Fruit fly (Drosophila melanogaster) whole organism, embryonic: ENCODE data around the gene Fum1.

Experiments
- ATbp ChIP-seq: fragments of 200-800 bp; sonication (Bioruptor generic); optimal IDR thresholded peaks from 2 replicates; lab custom pipeline; 2017; ENCODE audit warnings: missing biosample characterization, mild to moderate bottlenecking, missing genetic modification characterization, missing genetic modification reagents
- Bteb2 ChIP-seq: fragments of 200-800 bp; sonication (Bioruptor generic); optimal IDR thresholded peaks from 2 replicates; lab custom pipeline; 2016; ENCODE audit warnings: missing biosample characterization, missing genetic modification characterization
- CG10462 ChIP-seq: fragments of 200-800 bp; sonication (Bioruptor generic); optimal IDR thresholded peaks from 2 replicates; lab custom pipeline; 2016; ENCODE audit warnings: missing biosample characterization, missing genetic modification characterization
- CG11085 ChIP-seq: fragments of 200-800 bp; sonication (Bioruptor generic); IDR thresholded peaks from 2 replicates; pipeline ENCODE4 v1.3.6; 2022; ENCODE audit warnings: missing biosample characterization, missing genetic modification characterization
- CG11398 ChIP-seq: fragments of 200-800 bp; sonication (Bioruptor generic); optimal IDR thresholded peaks from 2 replicates; lab custom pipeline; 2016; ENCODE audit warnings: missing biosample characterization, missing genetic modification characterization
- CG11723 ChIP-seq: fragments of 200-800 bp; sonication (Bioruptor generic); optimal IDR thresholded peaks from 2 replicates; lab custom pipeline; 2017; ENCODE audit warnings: missing biosample characterization, mild to moderate bottlenecking, missing genetic modification characterization
- CG12071 ChIP-seq: fragments of 200-800 bp; sonication (Bioruptor generic); optimal IDR thresholded peaks from 3 replicates; lab custom pipeline; 2018; ENCODE audit warnings: missing biosample characterization, mild to moderate bottlenecking, missing genetic modification characterization
- CG12391 ChIP-seq: fragments of 200-800 bp; sonication (Bioruptor generic); optimal IDR thresholded peaks from 3 replicates; lab custom pipeline; 2018; ENCODE audit warnings: missing biosample characterization, mild to moderate bottlenecking, missing genetic modification characterization, moderate library complexity
- CG12769 ChIP-seq: fragments of 200-800 bp; sonication (Bioruptor generic); optimal IDR thresholded peaks from 2 replicates; lab custom pipeline; 2019; ENCODE audit warnings: missing biosample characterization, mild to moderate bottlenecking, missing genetic modification characterization, moderate library complexity
- CG1529 ChIP-seq: fragments of 200-800 bp; sonication (Bioruptor generic); optimal IDR thresholded peaks from 3 replicates; lab custom pipeline; 2018; ENCODE audit warnings: missing biosample characterization, missing genetic modification characterization
- CG16779 ChIP-seq: fragments of 200-800 bp; sonication (Bioruptor generic); IDR thresholded peaks from 2 replicates; pipeline ENCODE4 v1.3.6; 2022; ENCODE audit warnings: missing biosample characterization, missing genetic modification characterization
- CG16815 ChIP-seq: fragments of 200-800 bp; sonication (Bioruptor generic); optimal IDR thresholded peaks from 3 replicates; lab custom pipeline; 2017; ENCODE audit warnings: missing biosample characterization, mild to moderate bottlenecking, missing genetic modification characterization
- CG17186 ChIP-seq: fragments of 200-800 bp; sonication (Bioruptor generic); optimal IDR thresholded peaks from 3 replicates; lab custom pipeline; 2017; ENCODE audit warnings: missing biosample characterization, missing genetic modification reagents, missing genetic modification characterization
- CG2199 ChIP-seq: fragments of 200-800 bp; sonication (Bioruptor generic); IDR thresholded peaks from 3 replicates; pipeline ENCODE4 v1.3.6; 2022; ENCODE audit warnings: missing biosample characterization, missing genetic modification characterization
- CG34422 ChIP-seq: fragments of 200-800 bp; sonication (Bioruptor generic); IDR thresholded peaks from 3 replicates; pipeline ENCODE4 v1.3.6; 2022; ENCODE audit warnings: missing biosample characterization, missing genetic modification characterization
- CG4820 ChIP-seq: fragments of 200-800 bp; sonication (Bioruptor generic); optimal IDR thresholded peaks from 3 replicates; lab custom pipeline; 2016; ENCODE audit warnings: missing biosample characterization, missing genetic modification characterization
- CG5180 ChIP-seq: fragments of 200-800 bp; sonication (Bioruptor generic); optimal IDR thresholded peaks from 3 replicates; lab custom pipeline; 2017; ENCODE audit warnings: missing biosample characterization, missing genetic modification characterization, mild to moderate bottlenecking, moderate library complexity, missing genetic modification reagents
- CG6683 ChIP-seq: fragments of 200-800 bp; sonication (Bioruptor generic); optimal IDR thresholded peaks from 2 replicates; lab custom pipeline; 2017; ENCODE audit warnings: missing biosample characterization, mild to moderate bottlenecking, missing genetic modification characterization, missing genetic modification reagents
- CG6791 ChIP-seq: fragments of 200-800 bp; sonication (Bioruptor generic); IDR thresholded peaks from 3 replicates; pipeline ENCODE4 v1.3.6; 2022; ENCODE audit warnings: missing biosample characterization, missing genetic modification characterization; ENCODE audit not compliant: partially characterized antibody
- CG7357 ChIP-seq: fragments of 200-800 bp; sonication (Bioruptor generic); IDR thresholded peaks from 3 replicates; pipeline ENCODE4 v1.3.6; 2022; ENCODE audit warnings: missing biosample characterization, missing genetic modification characterization
- CG7556 ChIP-seq: fragments of 200-800 bp; sonication (Bioruptor generic); optimal IDR thresholded peaks from 2 replicates; lab custom pipeline; 2017; ENCODE audit warnings: missing biosample characterization, mild to moderate bottlenecking, missing genetic modification characterization
- CG9215 ChIP-seq: fragments of 200-800 bp; sonication (Bioruptor generic); IDR thresholded peaks from 2 replicates; pipeline ENCODE4 v1.3.6; 2022; ENCODE audit warnings: missing biosample characterization, missing genetic modification characterization
- Dfd ChIP-seq, 2 experiments: fragments of >200 bp; optimal IDR thresholded peaks; 2 replicates each; lab custom pipeline; 2017; ENCODE audit warnings: missing biosample characterization in 2 of 2, missing genetic modification characterization in 2 of 2
- Doc2 ChIP-seq: fragments of 200-800 bp; sonication (Bioruptor generic); IDR thresholded peaks from 2 replicates; pipeline ENCODE4 v1.3.6; 2022; ENCODE audit warnings: missing biosample characterization, missing genetic modification characterization
- Dp ChIP-seq: fragments of 200-800 bp; sonication (Bioruptor generic); optimal IDR thresholded peaks from 2 replicates; lab custom pipeline; 2018; ENCODE audit warnings: missing biosample characterization, mild to moderate bottlenecking, missing genetic modification characterization, moderate library complexity
- HLH54F ChIP-seq: fragments of 200-800 bp; sonication (Bioruptor generic); optimal IDR thresholded peaks from 3 replicates; lab custom pipeline; 2016; ENCODE audit warnings: missing biosample characterization, missing genetic modification characterization
- Kr ChIP-seq: fragments of 200-800 bp; sonication (Bioruptor generic); optimal IDR thresholded peaks from 2 replicates; lab custom pipeline; 2017; ENCODE audit warnings: missing biosample characterization, mild to moderate bottlenecking, missing genetic modification characterization
- MESR4 ChIP-seq: fragments of 200-800 bp; sonication (Bioruptor generic); optimal IDR thresholded peaks from 2 replicates; lab custom pipeline; 2018; ENCODE audit warnings: missing biosample characterization, mild to moderate bottlenecking, missing genetic modification characterization, moderate library complexity
- Max ChIP-seq: fragments of 200-800 bp; sonication (Bioruptor generic); optimal IDR thresholded peaks from 2 replicates; lab custom pipeline; 2016; ENCODE audit warnings: missing biosample characterization, mild to moderate bottlenecking, missing genetic modification characterization
- Mes4 ChIP-seq: fragments of 200-800 bp; sonication (Bioruptor generic); optimal IDR thresholded peaks from 2 replicates; lab custom pipeline; 2016; ENCODE audit warnings: missing biosample characterization, missing genetic modification characterization
- Nf-YA ChIP-seq: fragments of 200-800 bp; sonication (Bioruptor generic); IDR thresholded peaks from 2 replicates; pipeline ENCODE4 v1.3.6; 2022; ENCODE audit warnings: missing biosample characterization, missing genetic modification characterization
- YL-1 ChIP-seq: fragments of 200-800 bp; sonication (Bioruptor generic); optimal IDR thresholded peaks from 3 replicates; lab custom pipeline; 2017; ENCODE audit warnings: missing biosample characterization, mild to moderate bottlenecking, missing genetic modification characterization
- ato ChIP-seq: fragments of 200-800 bp; sonication (Bioruptor generic); IDR thresholded peaks from 2 replicates; pipeline ENCODE4 v1.3.6; 2022; ENCODE audit warnings: missing biosample characterization, missing genetic modification characterization; ENCODE audit not compliant: partially characterized antibody
- bab2 ChIP-seq: fragments of 200-800 bp; sonication (Bioruptor generic); optimal IDR thresholded peaks from 2 replicates; lab custom pipeline; 2016; ENCODE audit warnings: missing biosample characterization, missing genetic modification characterization
- cg ChIP-seq: fragments of 200-800 bp; sonication (Bioruptor generic); optimal IDR thresholded peaks from 3 replicates; lab custom pipeline; 2019; ENCODE audit warnings: missing biosample characterization, mild to moderate bottlenecking, missing genetic modification characterization, moderate library complexity
- dmrt99B ChIP-seq: fragments of 200-800 bp; sonication (Bioruptor generic); optimal IDR thresholded peaks from 2 replicates; lab custom pipeline; 2018; ENCODE audit warnings: missing biosample characterization, mild to moderate bottlenecking, missing genetic modification characterization, moderate library complexity
- dpn ChIP-seq, 2 experiments: fragments of 200-800 bp; sonication (Bioruptor generic); optimal IDR thresholded peaks; 3 replicates each; lab custom pipeline; 2016; ENCODE audit warnings: missing biosample characterization in 2 of 2, missing genetic modification characterization in 2 of 2
- eve ChIP-seq, 2 experiments: fragments of >200 bp; optimal IDR thresholded peaks; 2 replicates each; lab custom pipeline; 2017; ENCODE audit warnings: missing biosample characterization in 2 of 2, missing genetic modification characterization in 2 of 2
- gt ChIP-seq: fragments of 200-800 bp; sonication (Bioruptor generic); IDR thresholded peaks from 2 replicates; pipeline ENCODE4 v1.3.6; 2022; ENCODE audit warnings: missing biosample characterization, missing genetic modification characterization
- mld ChIP-seq: fragments of 200-800 bp; sonication (Bioruptor generic); IDR thresholded peaks from 3 replicates; pipeline ENCODE4 v1.3.6; 2022; ENCODE audit warnings: missing biosample characterization, missing genetic modification characterization; ENCODE audit not compliant: partially characterized antibody
- nerfin-2 ChIP-seq: fragments of 200-800 bp; sonication (Bioruptor generic); IDR thresholded peaks from 2 replicates; pipeline ENCODE4 v1.3.6; 2022; ENCODE audit warnings: missing biosample characterization, missing genetic modification characterization; ENCODE audit not compliant: partially characterized antibody
- onecut ChIP-seq: fragments of 200-800 bp; sonication (Bioruptor generic); IDR thresholded peaks from 2 replicates; pipeline ENCODE4 v1.3.6; 2022; ENCODE audit warnings: missing biosample characterization, missing genetic modification characterization
- prd ChIP-seq, 3 experiments: fragments of >200 bp in 2 of 3; fragments of 200-800 bp in 1 of 3; sonication (Bioruptor generic) in 1 of 3; optimal IDR thresholded peaks in 2 of 3; IDR thresholded peaks in 1 of 3; 2 replicates in 2 of 3; 3 replicates in 1 of 3; pipeline versions ENCODE4 v1.3.6 to Lab custom; 2017 to 2022; ENCODE audit warnings: missing biosample characterization in 1 of 3, missing genetic modification characterization in 1 of 3
- sd ChIP-seq: fragments of 200-800 bp; sonication (Bioruptor generic); optimal IDR thresholded peaks from 3 replicates; lab custom pipeline; 2018; ENCODE audit warnings: missing biosample characterization, mild to moderate bottlenecking, missing genetic modification characterization, moderate library complexity
- sens ChIP-seq: fragments of 200-800 bp; sonication (Bioruptor generic); peaks from one replicate; lab custom pipeline; 2016; ENCODE audit warnings: missing biosample characterization, missing genetic modification characterization
- shn ChIP-seq: fragments of 200-800 bp; sonication (Bioruptor generic); optimal IDR thresholded peaks from 3 replicates; lab custom pipeline; 2016; ENCODE audit warnings: missing biosample characterization, missing genetic modification characterization
- sna ChIP-seq: fragments of 200-800 bp; sonication (Bioruptor generic); IDR thresholded peaks from 2 replicates; pipeline ENCODE4 v1.3.6; 2022; ENCODE audit warnings: missing biosample characterization, missing genetic modification characterization; ENCODE audit not compliant: partially characterized antibody
- so ChIP-seq: fragments of 200-800 bp; sonication (Bioruptor generic); IDR thresholded peaks from 3 replicates; pipeline ENCODE4 v1.3.6; 2022; ENCODE audit warnings: missing biosample characterization, missing genetic modification characterization
- tio ChIP-seq: fragments of 200-800 bp; sonication (Bioruptor generic); optimal IDR thresholded peaks from 2 replicates; lab custom pipeline; 2017; ENCODE audit warnings: missing biosample characterization, missing genetic modification characterization, inconsistent platforms
- vfl ChIP-seq: fragments of 200-800 bp; sonication (Bioruptor generic); optimal IDR thresholded peaks from 2 replicates; lab custom pipeline; 2016; ENCODE audit warnings: missing biosample characterization, missing genetic modification characterization
- zf30C ChIP-seq: fragments of 200-800 bp; sonication (Bioruptor generic); optimal IDR thresholded peaks from 3 replicates; lab custom pipeline; 2018; ENCODE audit warnings: missing biosample characterization, mild to moderate bottlenecking, missing genetic modification characterization
- zfh1 ChIP-seq: fragments of 200-800 bp; sonication (Bioruptor generic); IDR thresholded peaks from 3 replicates; pipeline ENCODE4 v1.3.6; 2022; ENCODE audit warnings: missing biosample characterization, missing genetic modification characterization

The Fum1 gene

dm6 chrX:6661392-6661837 is 16.8 kb upstream of the Fum1 start, which contains the start of the genes CG3224 and Ctr1A (continued):
- TF ChIP-seq nerfin-2, result no peak
- TF ChIP-seq vfl, result no peak
- no peak for TF ChIP-seq Dfd (GFP tag; optimal IDR thresholded peaks at IDR 0.05; lab: Kevin White, UChicago)
- no peak for TF ChIP-seq sd (tag; lab: Kevin White, UChicago)
- no peak for TF ChIP-seq ATbp (GFP tag; lab: Kevin White, UChicago)
- TF ChIP-seq tio (GFP tag; lab: Kevin White, UChicago), result no peak
- no peak for TF ChIP-seq CG6791
- no peak for TF ChIP-seq Kr (GFP tag; lab: Kevin White, UChicago)
- no peak for TF ChIP-seq cg (GFP tag; lab: Kevin White, UChicago)
- TF ChIP-seq Doc2 (GFP tag; lab: Robert Waterston, UW), result no peak
- no peak for TF ChIP-seq zfh1 (GFP tag; lab: Robert Waterston, UW)
- no peak for TF ChIP-seq bab2 (GFP tag; lab: Kevin White, UChicago)
- no peak for TF ChIP-seq CG6683 (GFP tag; lab: Kevin White, UChicago)
- TF ChIP-seq CG16779 (GFP tag; lab: Robert Waterston, UW), result no peak
- TF ChIP-seq Dp (GFP tag; lab: Kevin White, UChicago), result peak; percentile 26
- no peak for TF ChIP-seq shn (GFP tag; lab: Kevin White, UChicago)
- TF ChIP-seq Bteb2 (GFP tag; lab: Kevin White, UChicago), result no peak
- no peak for TF ChIP-seq HLH54F
- TF ChIP-seq CG7357 (GFP tag; lab: Robert Waterston, UW), result no peak
- peak in 1 of 2 experiments; percentile 28 for TF ChIP-seq eve (GFP tag; optimal IDR thresholded peaks at IDR 0.05; lab: Kevin White, UChicago)
- no peak for TF ChIP-seq CG17186 (GFP tag; lab: Kevin White, UChicago)
- TF ChIP-seq zf30C, result peak; percentile 23
- TF ChIP-seq sna (GFP tag; lab: Robert Waterston, UW), result peak; percentile 29; the same call in 1 of the 2 replicates
- no peak for TF ChIP-seq CG11085 (GFP tag; lab: Robert Waterston, UW)
- TF ChIP-seq dpn (GFP tag; optimal IDR thresholded peaks at IDR 0.05; lab: Kevin White, UChicago), result no peak
- TF ChIP-seq Mes4 (GFP tag; lab: Kevin White, UChicago), result no peak
- TF ChIP-seq CG7556, result no peak
- peak; percentile 28 for TF ChIP-seq MESR4 (GFP tag; lab: Kevin White, UChicago)
- TF ChIP-seq CG16815, result no peak
- TF ChIP-seq CG11723 (GFP tag; lab: Kevin White, UChicago), result no peak
- TF ChIP-seq CG5180, result no peak
- no peak for TF ChIP-seq mld (GFP tag; lab: Robert Waterston, UW)
- no peak for TF ChIP-seq dmrt99B (tag; lab: Kevin White, UChicago)
- TF ChIP-seq CG9215 (GFP tag; lab: Robert Waterston, UW), result no peak
- TF ChIP-seq Max (GFP tag; lab: Kevin White, UChicago), result no peak
- TF ChIP-seq ato (GFP tag; lab: Robert Waterston, UW), result no peak
- TF ChIP-seq CG1529 (GFP tag; lab: Kevin White, UChicago), result no peak
- no peak for TF ChIP-seq onecut (GFP tag; lab: Robert Waterston, UW)
- no peak for TF ChIP-seq CG4820 (GFP tag; lab: Kevin White, UChicago)
- peak; percentile 18 for TF ChIP-seq CG12391 (tag; lab: Kevin White, UChicago)
- no peak for TF ChIP-seq CG2199 (GFP tag; lab: Robert Waterston, UW)

DNA sequence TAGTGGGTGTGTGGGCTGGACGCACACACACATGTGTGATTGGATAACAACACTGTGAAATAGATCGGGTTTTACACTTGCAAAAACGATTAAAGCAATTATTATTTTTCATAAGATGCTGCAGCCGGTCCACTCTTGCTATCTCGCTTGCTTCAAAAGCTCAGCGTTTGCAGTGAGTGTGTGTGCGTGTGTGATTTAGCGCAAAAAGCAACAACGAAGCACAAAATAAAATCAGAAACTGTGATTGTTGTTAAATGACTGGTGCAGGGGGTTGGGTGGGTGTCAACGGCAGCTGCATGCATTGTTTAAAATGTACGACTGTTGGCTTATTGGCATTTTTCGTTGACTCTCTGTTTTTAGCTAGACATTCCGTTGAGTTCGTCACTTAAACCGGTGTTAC is 16.3 kb upstream of the Fum1 start:
- TF ChIP-seq Nf-YA (0 out of 2 replicates have a peak, but pooled peaks have one; percentile 11), gt (no peak), CG10462 (no peak), CG11723 (GFP tag; lab: Kevin White, UChicago) (no peak), CG12071 (GFP tag; lab: Kevin White, UChicago) (no peak), prd (optimal IDR thresholded peaks at IDR 0.05; lab: Kevin White, UChicago) (no peak), prd (GFP tag; IDR thresholded peaks at IDR 0.05; lab: Robert Waterston, UW) (no peak), CG11398 (GFP tag; lab: Kevin White, UChicago) (no peak), Mes4 (GFP tag; lab: Kevin White, UChicago) (no peak), CG12769 (tag; lab: Kevin White, UChicago) (peak; percentile 17), so (GFP tag; lab: Robert Waterston, UW) (no peak), CG34422 (GFP tag; lab: Robert Waterston, UW) (0 out of 3 replicates have a peak, but pooled peaks have one; percentile 9), sens (GFP tag; lab: Kevin White, UChicago) (peak; percentile 73), YL-1 (no peak)
